Worm (Caenorhabditis elegans) whole organism, midembryonic: Measurements from ENCODE around the gene Y45F10B.13.
"Not testable (repeated sequence)": the region's sequence is repeated elsewhere in the genome, so short reads cannot be mapped to it uniquely, and the experiment has no call there.

Experiments
- T22C8.4 ChIP-seq: fragments of 200-800 bp; sonication (Bioruptor generic); IDR thresholded peaks from 2 replicates; pipeline ENCODE4 v1.3.6; 2022; ENCODE audit warnings: missing genetic modification characterization, missing compliant biosample characterization
- cog-1 ChIP-seq: sonication (generic microtip); optimal IDR thresholded peaks from 2 replicates; lab custom pipeline; 2016; ENCODE audit warnings: missing genetic modification characterization, missing compliant biosample characterization
- flt-1 ChIP-seq: fragments of 200-800 bp; sonication (Bioruptor generic); IDR thresholded peaks from 2 replicates; pipeline ENCODE4 v1.3.6; 2022; ENCODE audit warnings: missing genetic modification characterization, missing compliant biosample characterization
- klf-2 ChIP-seq: fragments of 200-800 bp; sonication (Bioruptor generic); conservative IDR thresholded peaks from 2 replicates; pipeline ENCODE4 v1.3.6; 2022; ENCODE audit warnings: missing genetic modification reagents, missing genetic modification characterization, missing compliant biosample characterization
- med-1 ChIP-seq: sonication (generic microtip); optimal IDR thresholded peaks from 2 replicates; lab custom pipeline; 2017; ENCODE audit warnings: missing genetic modification characterization, mild to moderate bottlenecking, missing compliant biosample characterization, antibody characterized with exemption, missing genetic modification reagents; ENCODE audit not compliant: insufficient read depth
- ref-1 ChIP-seq: fragments of 200-800 bp; sonication (Bioruptor generic); conservative IDR thresholded peaks from 2 replicates; pipeline ENCODE4 v1.3.6; 2022; ENCODE audit warnings: missing genetic modification reagents, missing genetic modification characterization, missing compliant biosample characterization
- tab-1 ChIP-seq: fragments of 200-800 bp; sonication (Bioruptor generic); IDR thresholded peaks from 2 replicates; pipeline ENCODE4 v1.3.6; 2022; ENCODE audit warnings: missing genetic modification characterization, missing compliant biosample characterization
- ztf-23 ChIP-seq: fragments of 200-800 bp; sonication (Bioruptor generic); IDR thresholded peaks from 2 replicates; pipeline ENCODE4 v1.3.6; 2022; ENCODE audit warnings: missing genetic modification reagents, missing genetic modification characterization, missing compliant biosample characterization
- ztf-29 ChIP-seq: fragments of 200-800 bp; sonication (Bioruptor generic); IDR thresholded peaks from 2 replicates; pipeline ENCODE4 v1.3.6; 2022; ENCODE audit warnings: missing genetic modification reagents, missing genetic modification characterization, missing compliant biosample characterization

Gene Y45F10B.13

DNA sequence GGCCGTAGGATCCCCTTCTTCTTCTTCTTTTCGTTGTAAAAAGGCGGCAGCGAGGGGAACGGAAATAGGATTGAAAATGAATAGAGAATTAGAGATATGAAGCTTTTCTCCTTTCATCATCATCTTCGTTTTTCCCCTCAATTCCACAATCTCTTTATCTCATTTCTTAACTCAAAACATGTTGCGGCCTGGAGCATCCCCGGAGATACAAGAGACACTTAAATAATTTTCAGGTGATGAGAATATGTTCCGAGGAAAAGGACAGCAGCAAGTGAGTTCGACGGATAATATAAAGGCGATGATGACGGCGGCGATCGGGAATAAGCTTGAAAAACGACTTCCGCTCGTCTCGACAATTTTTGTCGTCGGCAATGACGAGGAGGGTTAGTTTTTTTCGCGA lies at the start of gene Y45F10B.13, which contains the start of gene qui-1:
Gene Y45F10B.13 (minus strand): TSS at position 101 of the 400 bp plus-strand sequence.
Gene qui-1 (plus strand): TSS at position 233 of the 400 bp plus-strand sequence.
- TF ChIP-seq flt-1 (GFP tag; lab: Robert Waterston, UW) (no peak), ztf-23 (GFP tag; lab: Robert Waterston, UW) (no peak), ref-1 (GFP tag; lab: Robert Waterston, UW) (no peak), tab-1 (no peak), cog-1 (tag; lab: Kevin White, UChicago) (no peak)

ce11 chrIV:13609755-13610154 lies 48.2 kb upstream of the Y45F10B.13 start, which contains the start of gene C08F11.13:
Gene C08F11.13 (minus strand): TSS chrIV:13609892.
- TF ChIP-seq flt-1 (GFP tag; lab: Robert Waterston, UW) (no peak), med-1 (GFP tag; lab: Kevin White, UChicago) (no peak), ztf-23 (GFP tag; lab: Robert Waterston, UW) (no peak), ref-1 (GFP tag; lab: Robert Waterston, UW) (no peak), tab-1 (no peak), T22C8.4 (GFP tag; lab: Robert Waterston, UW) (no peak), ztf-29 (no peak), cog-1 (tag; lab: Kevin White, UChicago) (no peak), klf-2 (GFP tag; lab: Robert Waterston, UW) (no peak)

ce11 chrIV:13601973-13602669 lies 40.6 kb upstream of the Y45F10B.13 start, which contains the start of gene Y45F10B.59:
Gene Y45F10B.59 (plus strand): TSS chrIV:13602619.
- no peak for TF ChIP-seq cog-1 (tag; lab: Kevin White, UChicago)
- no peak for TF ChIP-seq ztf-29
- TF ChIP-seq ref-1 (GFP tag; lab: Robert Waterston, UW): no peak
- no peak for TF ChIP-seq T22C8.4 (GFP tag; lab: Robert Waterston, UW)
- TF ChIP-seq ztf-23 (GFP tag; lab: Robert Waterston, UW): no peak
- no peak for TF ChIP-seq tab-1
- no peak for TF ChIP-seq klf-2 (GFP tag; lab: Robert Waterston, UW)
- no peak for TF ChIP-seq flt-1 (GFP tag; lab: Robert Waterston, UW)
- no peak for TF ChIP-seq med-1 (GFP tag; lab: Kevin White, UChicago)

- TF ChIP-seq ztf-29 (no peak), T22C8.4 (GFP tag; lab: Robert Waterston, UW) (no peak), tab-1 (no peak), ref-1 (GFP tag; lab: Robert Waterston, UW) (no peak), flt-1 (GFP tag; lab: Robert Waterston, UW) (no peak), ztf-23 (GFP tag; lab: Robert Waterston, UW) (no peak), cog-1 (tag; lab: Kevin White, UChicago) (no peak), med-1 (GFP tag; lab: Kevin White, UChicago) (no peak), klf-2 (GFP tag; lab: Robert Waterston, UW) (no peak)
These were observed 39.9 kb upstream of the Y45F10B.13 start for ce11 chrIV:13601428-13601827.

ce11 chrIV:13600643-13601042 lies 39.1 kb upstream of the Y45F10B.13 start:
- no peak for TF ChIP-seq tab-1
- no peak for TF ChIP-seq cog-1 (tag; lab: Kevin White, UChicago)
- no peak for TF ChIP-seq ref-1 (GFP tag; lab: Robert Waterston, UW)
- TF ChIP-seq med-1 (GFP tag; lab: Kevin White, UChicago): no peak
- TF ChIP-seq flt-1 (GFP tag; lab: Robert Waterston, UW): no peak
- TF ChIP-seq ztf-29: no peak
- no peak for TF ChIP-seq T22C8.4 (GFP tag; lab: Robert Waterston, UW)
- no peak for TF ChIP-seq klf-2 (GFP tag; lab: Robert Waterston, UW)
- no peak for TF ChIP-seq ztf-23 (GFP tag; lab: Robert Waterston, UW)

DNA sequence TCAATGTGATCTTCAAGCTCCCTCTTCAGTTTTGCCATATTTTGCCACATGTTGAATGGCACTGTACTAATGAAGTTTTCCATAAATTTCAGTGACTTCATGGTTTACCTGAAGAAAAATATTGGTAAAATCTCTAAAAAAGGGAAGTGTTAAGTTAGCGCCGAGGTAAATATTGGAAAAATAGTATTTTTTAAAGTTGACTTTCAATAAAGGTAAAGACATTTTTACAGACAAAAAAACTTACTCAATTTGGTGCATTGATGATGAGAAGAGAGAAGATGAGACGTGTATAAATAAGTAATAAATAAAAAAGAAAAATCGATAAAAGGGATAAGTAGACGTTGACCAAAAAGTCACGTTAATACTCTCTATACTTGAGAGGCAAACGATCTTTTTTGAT lies 36.3 kb upstream of the Y45F10B.13 start, which contains the start of gene Y45F10B.9:
Gene Y45F10B.9 (minus strand): TSS at position 101 of the 400 bp plus-strand sequence.
- TF ChIP-seq T22C8.4 (GFP tag; lab: Robert Waterston, UW); tab-1; ref-1 (GFP tag; lab: Robert Waterston, UW): not testable (repeated sequence)

DNA sequence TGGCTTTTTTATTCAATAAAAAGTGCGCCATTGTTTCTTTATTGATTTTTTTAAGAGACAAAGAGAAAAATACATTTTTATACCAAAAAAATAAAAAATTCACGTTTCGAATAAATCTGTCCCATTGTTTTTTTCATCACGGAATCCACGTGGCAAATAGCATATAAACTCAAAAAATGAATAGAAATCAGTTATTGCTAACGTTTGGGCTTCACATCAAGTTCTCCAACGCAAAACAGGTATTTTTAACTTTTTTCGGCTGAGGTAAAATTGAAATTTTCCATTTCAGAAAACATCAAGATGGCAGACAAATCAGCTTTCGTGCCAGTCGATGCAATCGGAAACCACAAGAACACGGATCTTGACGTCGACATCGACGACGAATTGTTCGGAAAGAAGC lies 31.8 kb upstream of the Y45F10B.13 start, which contains the start of gene Y45F10B.3:
Gene Y45F10B.3 (plus strand): TSS at position 301 of the 400 bp plus-strand sequence.
- no peak for TF ChIP-seq klf-2 (GFP tag; lab: Robert Waterston, UW)
- no peak for TF ChIP-seq ref-1 (GFP tag; lab: Robert Waterston, UW)
- no peak for TF ChIP-seq ztf-29
- no peak for TF ChIP-seq T22C8.4 (GFP tag; lab: Robert Waterston, UW)
- TF ChIP-seq flt-1 (GFP tag; lab: Robert Waterston, UW): no peak
- no peak for TF ChIP-seq med-1 (GFP tag; lab: Kevin White, UChicago)
- TF ChIP-seq ztf-23 (GFP tag; lab: Robert Waterston, UW): no peak
- TF ChIP-seq cog-1 (tag; lab: Kevin White, UChicago): no peak
- no peak for TF ChIP-seq tab-1

- TF ChIP-seq ref-1 (GFP tag; lab: Robert Waterston, UW) (no peak), T22C8.4 (GFP tag; lab: Robert Waterston, UW) (no peak), ztf-23 (GFP tag; lab: Robert Waterston, UW) (no peak), med-1 (GFP tag; lab: Kevin White, UChicago) (no peak), tab-1 (no peak), cog-1 (tag; lab: Kevin White, UChicago) (no peak), ztf-29 (no peak)
These were observed 30.1 kb upstream of the Y45F10B.13 start, which contains the start of gene tsp-5 for ce11 chrIV:13591645-13592044. Gene tsp-5 (minus strand): TSS chrIV:13591745.

ce11 chrIV:13588544-13589043 lies 27.1 kb upstream of the Y45F10B.13 start, which contains the start of gene sru-9:
Gene sru-9 (plus strand): TSS chrIV:13588993.
- not testable (repeated sequence) for TF ChIP-seq ztf-23, ref-1, klf-2 (GFP tag; lab: Robert Waterston, UW)
